Worm (Caenorhabditis elegans) whole organism, early embryonic: Measurements from ENCODE around the gene ace-3.

Source experiments
- B0310.2 ChIP-seq: sonication (generic microtip); optimal IDR thresholded peaks from 2 replicates; lab custom pipeline; 2016; ENCODE audit warnings: mild to moderate bottlenecking, missing genetic modification characterization, missing compliant biosample characterization
- aly-1 ChIP-seq: sonication (generic microtip); optimal IDR thresholded peaks from 2 replicates; lab custom pipeline; 2016; ENCODE audit warnings: missing genetic modification characterization, missing compliant biosample characterization
- ama-1 ChIP-seq: fragments of 150-350 bp; optimal IDR thresholded peaks from 2 replicates; lab custom pipeline; 2014
- ceh-13 ChIP-seq: fragments of 200-800 bp; sonication (Bioruptor generic); optimal IDR thresholded peaks from 2 replicates; lab custom pipeline; 2018; ENCODE audit warnings: mild to moderate bottlenecking, missing genetic modification characterization, missing compliant biosample characterization
- flt-1 ChIP-seq: fragments of 200-800 bp; sonication (Bioruptor generic); IDR thresholded peaks from 2 replicates; pipeline ENCODE4 v1.3.6; 2022; ENCODE audit warnings: missing genetic modification characterization, missing compliant biosample characterization
- hmbx-1 ChIP-seq: sonication (generic microtip); optimal IDR thresholded peaks from 2 replicates; lab custom pipeline; 2016; ENCODE audit warnings: mild to moderate bottlenecking, missing genetic modification characterization, missing compliant biosample characterization
- hnd-1 ChIP-seq: sonication (generic microtip); optimal IDR thresholded peaks from 2 replicates; lab custom pipeline; 2016; ENCODE audit warnings: missing genetic modification characterization, missing compliant biosample characterization
- pes-1 ChIP-seq: fragments of 200-800 bp; sonication (Bioruptor generic); IDR thresholded peaks from 2 replicates; pipeline ENCODE4 v1.3.6; 2022; ENCODE audit warnings: missing genetic modification reagents, missing genetic modification characterization, missing compliant biosample characterization
- sea-1 ChIP-seq: fragments of 200-800 bp; sonication (Bioruptor generic); conservative IDR thresholded peaks from 2 replicates; pipeline ENCODE4 v1.3.6; 2022; ENCODE audit warnings: missing genetic modification characterization, missing compliant biosample characterization
- tbx-11 ChIP-seq: fragments of 200-800 bp; sonication (Bioruptor generic); IDR thresholded peaks from 2 replicates; pipeline ENCODE4 v1.3.6; 2022; ENCODE audit warnings: missing genetic modification characterization, missing compliant biosample characterization
- tbx-37 ChIP-seq: fragments of 200-800 bp; sonication (Bioruptor generic); conservative IDR thresholded peaks from 2 replicates; pipeline ENCODE4 v1.3.6; 2022; ENCODE audit warnings: missing genetic modification reagents, missing genetic modification characterization, missing compliant biosample characterization
- tra-4 ChIP-seq: sonication (generic microtip); optimal IDR thresholded peaks from 2 replicates; lab custom pipeline; 2017; ENCODE audit warnings: missing genetic modification characterization, missing compliant biosample characterization

ce11 chrII:14206211-14206610, 776 bp downstream of the ace-3 start:
- TF ChIP-seq flt-1 (no peak), tbx-11 (GFP tag; lab: Robert Waterston, UW) (no peak), hnd-1 (no peak), hmbx-1 (tag; lab: Kevin White, UChicago) (no peak), ama-1 (lab: Kevin White, UChicago) (no peak), pes-1 (GFP tag; lab: Robert Waterston, UW) (no peak), tbx-37 (GFP tag; lab: Robert Waterston, UW) (no peak), ceh-13 (no peak), tra-4 (tag; lab: Kevin White, UChicago) (no peak), B0310.2 (no peak), aly-1 (tag; lab: Kevin White, UChicago) (no peak), sea-1 (no peak)
